Fruit fly (Drosophila melanogaster) whole organism, pupa: ENCODE measurements around the gene loh.

ENCODE experiments used
- CG10348 ChIP-seq: fragments of 200-800 bp; sonication (Bioruptor generic); IDR thresholded peaks from 2 replicates; pipeline ENCODE4 v1.3.6; 2022; ENCODE audit warnings: missing biosample characterization, missing genetic modification characterization
- CG12605 ChIP-seq: fragments of 200-800 bp; sonication (Bioruptor generic); IDR thresholded peaks from 2 replicates; pipeline ENCODE4 v1.3.6; 2022; ENCODE audit warnings: missing biosample characterization, missing genetic modification characterization
- CG13204 ChIP-seq: fragments of 200-800 bp; sonication (Bioruptor generic); optimal IDR thresholded peaks from 2 replicates; lab custom pipeline; 2018; ENCODE audit warnings: missing biosample characterization, mild to moderate bottlenecking, missing genetic modification characterization, moderate library complexity
- CG14655 ChIP-seq: fragments of 200-800 bp; sonication (Bioruptor generic); optimal IDR thresholded peaks from 3 replicates; lab custom pipeline; 2017; ENCODE audit warnings: mild to moderate bottlenecking, missing biosample characterization, missing genetic modification reagents, missing genetic modification characterization
- CG15710 ChIP-seq: fragments of 200-800 bp; sonication (Bioruptor generic); optimal IDR thresholded peaks from 2 replicates; lab custom pipeline; 2018; ENCODE audit warnings: missing biosample characterization, mild to moderate bottlenecking, missing genetic modification characterization, moderate library complexity
- CG17806 ChIP-seq: fragments of 200-800 bp; sonication (Bioruptor generic); optimal IDR thresholded peaks from 2 replicates; lab custom pipeline; 2018; ENCODE audit warnings: missing biosample characterization, mild to moderate bottlenecking, missing genetic modification characterization, moderate library complexity
- CG32121 ChIP-seq: fragments of 200-800 bp; sonication (Bioruptor generic); IDR thresholded peaks from 2 replicates; pipeline ENCODE4 v1.3.6; 2022; ENCODE audit warnings: missing biosample characterization, missing genetic modification characterization
- CG34367 ChIP-seq: fragments of 200-800 bp; sonication (Bioruptor generic); optimal IDR thresholded peaks from 2 replicates; lab custom pipeline; 2018; ENCODE audit warnings: missing biosample characterization, mild to moderate bottlenecking, missing genetic modification characterization
- CG4496 ChIP-seq: fragments of 200-800 bp; sonication (Bioruptor generic); IDR thresholded peaks from 3 replicates; pipeline ENCODE4 v1.3.6; 2022; ENCODE audit warnings: missing biosample characterization, missing genetic modification characterization
- CG8159 ChIP-seq: fragments of 200-800 bp; sonication (Bioruptor generic); optimal IDR thresholded peaks from 3 replicates; lab custom pipeline; 2018; ENCODE audit warnings: missing biosample characterization, mild to moderate bottlenecking, missing genetic modification characterization, moderate library complexity
- CG8301 ChIP-seq: fragments of 200-800 bp; sonication (Bioruptor generic); optimal IDR thresholded peaks from 2 replicates; lab custom pipeline; 2018; ENCODE audit warnings: missing biosample characterization, mild to moderate bottlenecking, missing genetic modification characterization
- CG9948 ChIP-seq: fragments of 200-800 bp; sonication (Bioruptor generic); optimal IDR thresholded peaks from 2 replicates; lab custom pipeline; 2018; ENCODE audit warnings: missing biosample characterization, mild to moderate bottlenecking, missing genetic modification characterization, moderate library complexity
- D1 ChIP-seq: fragments of 200-800 bp; sonication (Bioruptor generic); optimal IDR thresholded peaks from 2 replicates; lab custom pipeline; 2018; ENCODE audit warnings: missing biosample characterization, mild to moderate bottlenecking, missing genetic modification characterization, moderate library complexity
- EcR ChIP-seq: fragments of 200-800 bp; sonication (Bioruptor generic); optimal IDR thresholded peaks from 3 replicates; lab custom pipeline; 2019; ENCODE audit warnings: missing biosample characterization, missing genetic modification characterization, mild to moderate bottlenecking, moderate library complexity, missing genetic modification reagents
- Ets98B ChIP-seq: fragments of 200-800 bp; sonication (Bioruptor generic); IDR thresholded peaks from 2 replicates; pipeline ENCODE4 v1.3.6; 2022; ENCODE audit warnings: missing biosample characterization, missing genetic modification characterization
- Pif1A ChIP-seq: fragments of 200-800 bp; sonication (Bioruptor generic); optimal IDR thresholded peaks from 3 replicates; lab custom pipeline; 2016; ENCODE audit warnings: missing biosample characterization, missing genetic modification characterization
- Pif1B ChIP-seq: fragments of 200-800 bp; sonication (Bioruptor generic); optimal IDR thresholded peaks from 3 replicates; lab custom pipeline; 2016; ENCODE audit warnings: missing biosample characterization, missing genetic modification characterization
- Snoo ChIP-seq: fragments of 200-800 bp; sonication (Bioruptor generic); optimal IDR thresholded peaks from 3 replicates; lab custom pipeline; 2017; ENCODE audit warnings: missing biosample characterization, mild to moderate bottlenecking, missing genetic modification characterization, inconsistent platforms
- fd96Ca ChIP-seq: fragments of 200-800 bp; sonication (Bioruptor generic); IDR thresholded peaks from 3 replicates; pipeline ENCODE4 v1.3.6; 2022; ENCODE audit warnings: missing biosample characterization, missing genetic modification characterization
- gl ChIP-seq: fragments of 200-800 bp; sonication (Bioruptor generic); optimal IDR thresholded peaks from 2 replicates; lab custom pipeline; 2018; ENCODE audit warnings: missing biosample characterization, mild to moderate bottlenecking, missing genetic modification characterization
- rn ChIP-seq: fragments of 200-800 bp; sonication (Bioruptor generic); IDR thresholded peaks from 2 replicates; pipeline ENCODE4 v1.3.6; 2022; ENCODE audit warnings: missing biosample characterization, missing genetic modification characterization

Gene loh

dm6 chr2L:10425599-10425998, 16.7 kb upstream of the loh start:
- TF ChIP-seq Pif1A (GFP tag; lab: Kevin White, UChicago) (no peak), rn (no peak), CG34367 (no peak), Ets98B (GFP tag; lab: Robert Waterston, UW) (no peak), CG4496 (GFP tag; lab: Robert Waterston, UW) (no peak)

- no peak for TF ChIP-seq CG34367
Observed at dm6 chr2L:10426534-10427048, 15.7 kb upstream of the loh start, which contains the start of the genes SmB and KdelR. SmB (minus strand) TSS chr2L:10426627. KdelR (plus strand) TSS chr2L:10426887.

- TF ChIP-seq CG9948 (tag; lab: Kevin White, UChicago): peak; percentile 9
- TF ChIP-seq CG32121 (GFP tag; lab: Robert Waterston, UW): peak; percentile 48
- TF ChIP-seq Ets98B (GFP tag; lab: Robert Waterston, UW): peak; percentile 62; the same call in 1 of the 2 replicates
- TF ChIP-seq CG34367: no peak
- TF ChIP-seq CG15710 (tag; lab: Kevin White, UChicago): peak; percentile 34
- TF ChIP-seq EcR (GFP tag; lab: Kevin White, UChicago): no peak
- peak; percentile 50 for TF ChIP-seq CG8301 (tag; lab: Kevin White, UChicago)
- TF ChIP-seq CG13204 (GFP tag; lab: Kevin White, UChicago): no peak
- TF ChIP-seq Snoo (tag; lab: Kevin White, UChicago): peak; percentile 34
- TF ChIP-seq Pif1B (GFP tag; lab: Kevin White, UChicago): no peak
- peak; percentile 25; the same call in 1 of the 3 replicates for TF ChIP-seq CG4496 (GFP tag; lab: Robert Waterston, UW)
- TF ChIP-seq CG8159: peak; percentile 48
- TF ChIP-seq Pif1A (GFP tag; lab: Kevin White, UChicago): no peak
- no peak for TF ChIP-seq gl (tag; lab: Kevin White, UChicago)
- TF ChIP-seq CG12605 (GFP tag; lab: Robert Waterston, UW): peak; percentile 58
- peak; percentile 38 for TF ChIP-seq CG17806 (tag; lab: Kevin White, UChicago)
Observed at dm6 chr2L:10428528-10428927, 13.8 kb upstream of the loh start, which contains the start of gene CG5188. CG5188 (plus strand) TSS chr2L:10428829.

dm6 chr2L:10430802-10431476, 11.4 kb upstream of the loh start, which contains the start of the genes Bug22 and TfIIB:
Bug22 (minus strand) TSS chr2L:10430918.
TfIIB (plus strand) TSS chr2L:10431338.
- TF ChIP-seq Snoo (tag; lab: Kevin White, UChicago) (peak; percentile 51), rn (0 out of 2 replicates have a peak, but pooled peaks have one; percentile 29), CG9948 (tag; lab: Kevin White, UChicago) (peak; percentile 46), CG8301 (tag; lab: Kevin White, UChicago) (no peak), CG15710 (tag; lab: Kevin White, UChicago) (peak; percentile 51), CG12605 (GFP tag; lab: Robert Waterston, UW) (no peak), Pif1A (GFP tag; lab: Kevin White, UChicago) (no peak), CG13204 (GFP tag; lab: Kevin White, UChicago) (no peak), fd96Ca (GFP tag; lab: Robert Waterston, UW) (no peak), CG4496 (GFP tag; lab: Robert Waterston, UW) (peak; percentile 61; the same call in 2 of the 3 replicates), CG17806 (tag; lab: Kevin White, UChicago) (peak; percentile 46), CG32121 (GFP tag; lab: Robert Waterston, UW) (peak; percentile 65)

- no peak for TF ChIP-seq fd96Ca (GFP tag; lab: Robert Waterston, UW)
- TF ChIP-seq gl (tag; lab: Kevin White, UChicago): no peak
- TF ChIP-seq CG12605 (GFP tag; lab: Robert Waterston, UW): no peak
- TF ChIP-seq Pif1B (GFP tag; lab: Kevin White, UChicago): no peak
- TF ChIP-seq CG8159: no peak
- TF ChIP-seq rn: no peak
- TF ChIP-seq CG13204 (GFP tag; lab: Kevin White, UChicago): no peak
- TF ChIP-seq CG32121 (GFP tag; lab: Robert Waterston, UW): no peak
- TF ChIP-seq CG17806 (tag; lab: Kevin White, UChicago): no peak
- TF ChIP-seq EcR (GFP tag; lab: Kevin White, UChicago): no peak
- TF ChIP-seq CG14655: no peak
- TF ChIP-seq Snoo (tag; lab: Kevin White, UChicago): no peak
- TF ChIP-seq CG8301 (tag; lab: Kevin White, UChicago): no peak
- TF ChIP-seq CG34367: no peak
- no peak for TF ChIP-seq CG4496 (GFP tag; lab: Robert Waterston, UW)
- no peak for TF ChIP-seq CG10348 (GFP tag; lab: Robert Waterston, UW)
- no peak for TF ChIP-seq Pif1A (GFP tag; lab: Kevin White, UChicago)
- no peak for TF ChIP-seq CG9948 (tag; lab: Kevin White, UChicago)
- TF ChIP-seq CG15710 (tag; lab: Kevin White, UChicago): no peak
- no peak for TF ChIP-seq D1
Observed at dm6 chr2L:10435606-10436160, 6.7 kb upstream of the loh start, which contains the start of the genes TBC1D16 and holn1. TBC1D16 (minus strand) TSS chr2L:10435656. holn1 (plus strand) TSS chr2L:10435995.
